Fruit fly (Drosophila melanogaster) whole organism, prepupa: ENCODE results near the gene Snx3.
A peak's percentile ranks its signal among the peaks of the same experiment; 100 is the strongest.

ENCODE experiments used
- Blimp-1 ChIP-seq: fragments of 200-800 bp; sonication (Bioruptor generic); optimal IDR thresholded peaks from 3 replicates; lab custom pipeline; 2017; ENCODE audit warnings: missing biosample characterization, missing genetic modification characterization, mild to moderate bottlenecking, moderate library complexity, missing genetic modification reagents
- CG10631 ChIP-seq: fragments of 200-800 bp; sonication (Bioruptor generic); optimal IDR thresholded peaks from 2 replicates; lab custom pipeline; 2016; ENCODE audit warnings: missing biosample characterization, missing genetic modification characterization
- CG11294 ChIP-seq: fragments of 200-800 bp; sonication (Bioruptor generic); IDR thresholded peaks from 2 replicates; pipeline ENCODE4 v1.3.6; 2022; ENCODE audit warnings: missing biosample characterization, missing genetic modification characterization
- CG11762 ChIP-seq: fragments of 200-800 bp; sonication (Bioruptor generic); optimal IDR thresholded peaks from 3 replicates; lab custom pipeline; 2016; ENCODE audit warnings: missing biosample characterization, missing genetic modification characterization; ENCODE audit not compliant: insufficient read depth
- CG11902 ChIP-seq: fragments of 200-800 bp; sonication (Bioruptor generic); optimal IDR thresholded peaks from 3 replicates; lab custom pipeline; 2016; ENCODE audit warnings: missing biosample characterization, missing genetic modification characterization
- CG31627 ChIP-seq: fragments of 200-800 bp; sonication (Bioruptor generic); optimal IDR thresholded peaks from 3 replicates; lab custom pipeline; 2016; ENCODE audit warnings: missing biosample characterization, missing genetic modification characterization
- CG32006 ChIP-seq: fragments of 200-800 bp; sonication (Bioruptor generic); optimal IDR thresholded peaks from 3 replicates; lab custom pipeline; 2017; ENCODE audit warnings: missing biosample characterization, mild to moderate bottlenecking, missing genetic modification characterization
- CG34406 ChIP-seq: fragments of 200-800 bp; sonication (Bioruptor generic); optimal IDR thresholded peaks from 3 replicates; lab custom pipeline; 2016; ENCODE audit warnings: missing biosample characterization, missing genetic modification characterization
- CG3919 ChIP-seq: fragments of 200-800 bp; sonication (Bioruptor generic); optimal IDR thresholded peaks from 3 replicates; lab custom pipeline; 2016; ENCODE audit warnings: missing biosample characterization, missing genetic modification characterization
- CG4318 ChIP-seq: fragments of 200-800 bp; sonication (Bioruptor generic); optimal IDR thresholded peaks from 3 replicates; lab custom pipeline; 2017; ENCODE audit warnings: missing biosample characterization, mild to moderate bottlenecking, missing genetic modification characterization
- CG6792 ChIP-seq: fragments of 200-800 bp; sonication (Bioruptor generic); optimal IDR thresholded peaks from 3 replicates; lab custom pipeline; 2016; ENCODE audit warnings: missing biosample characterization, missing genetic modification characterization
- CG6854 ChIP-seq: fragments of 200-800 bp; sonication (Bioruptor generic); optimal IDR thresholded peaks from 2 replicates; lab custom pipeline; 2017; ENCODE audit warnings: missing biosample characterization, mild to moderate bottlenecking, missing genetic modification characterization
- CG7368 ChIP-seq: fragments of 200-800 bp; sonication (Bioruptor generic); optimal IDR thresholded peaks from 3 replicates; lab custom pipeline; 2016; ENCODE audit warnings: missing biosample characterization, missing genetic modification characterization
- CG8119 ChIP-seq: fragments of 200-800 bp; sonication (Bioruptor generic); IDR thresholded peaks from 3 replicates; pipeline ENCODE4 v1.3.6; 2022; ENCODE audit warnings: missing biosample characterization, missing genetic modification characterization
- CG8319 ChIP-seq: fragments of 200-800 bp; sonication (Bioruptor generic); optimal IDR thresholded peaks from 3 replicates; lab custom pipeline; 2016; ENCODE audit warnings: missing biosample characterization, missing genetic modification characterization
- CG8632 ChIP-seq: fragments of 200-800 bp; sonication (Bioruptor generic); optimal IDR thresholded peaks from 3 replicates; lab custom pipeline; 2016; ENCODE audit warnings: missing biosample characterization, missing genetic modification characterization
- Eip93F ChIP-seq: fragments of 200-800 bp; sonication (Bioruptor generic); optimal IDR thresholded peaks from 2 replicates; lab custom pipeline; 2016; ENCODE audit warnings: missing biosample characterization, mild to moderate bottlenecking, missing genetic modification characterization
- Ets96B ChIP-seq: fragments of 200-800 bp; optimal IDR thresholded peaks from 2 replicates; lab custom pipeline; 2019; ENCODE audit warnings: missing biosample characterization, mild to moderate bottlenecking, missing genetic modification characterization, moderate library complexity
- Lpt ChIP-seq: fragments of 200-800 bp; sonication (Bioruptor generic); optimal IDR thresholded peaks from 3 replicates; lab custom pipeline; 2016; ENCODE audit warnings: missing biosample characterization, missing genetic modification characterization
- OdsH ChIP-seq: fragments of 200-800 bp; sonication (Bioruptor generic); optimal IDR thresholded peaks from 3 replicates; lab custom pipeline; 2016; ENCODE audit warnings: missing biosample characterization, missing genetic modification characterization
- Sox102F ChIP-seq: fragments of 200-800 bp; sonication (Bioruptor generic); optimal IDR thresholded peaks from 2 replicates; lab custom pipeline; 2016; ENCODE audit warnings: missing biosample characterization, mild to moderate bottlenecking, missing genetic modification characterization
- Sox14 ChIP-seq: fragments of 200-800 bp; sonication (Bioruptor generic); optimal IDR thresholded peaks from 3 replicates; lab custom pipeline; 2016; ENCODE audit warnings: missing biosample characterization, missing genetic modification characterization
- achi ChIP-seq: fragments of 200-800 bp; sonication (Bioruptor generic); optimal IDR thresholded peaks from 3 replicates; lab custom pipeline; 2016; ENCODE audit warnings: missing biosample characterization, missing genetic modification characterization
- cyc ChIP-seq: fragments of 200-800 bp; sonication (Bioruptor generic); optimal IDR thresholded peaks from 3 replicates; lab custom pipeline; 2016; ENCODE audit warnings: missing biosample characterization, missing genetic modification characterization
- dsx ChIP-seq: fragments of 200-800 bp; optimal IDR thresholded peaks from 3 replicates; lab custom pipeline; 2019; ENCODE audit warnings: missing biosample characterization, mild to moderate bottlenecking, missing genetic modification characterization, moderate library complexity; ENCODE audit not compliant: poor library complexity, severe bottlenecking
- eg ChIP-seq: fragments of 200-800 bp; sonication (Bioruptor generic); IDR thresholded peaks from 3 replicates; pipeline ENCODE4 v1.3.6; 2022; ENCODE audit warnings: missing biosample characterization, missing genetic modification characterization
- fd59A ChIP-seq: fragments of 200-800 bp; sonication (Bioruptor generic); optimal IDR thresholded peaks from 2 replicates; lab custom pipeline; 2017; ENCODE audit warnings: missing biosample characterization, mild to moderate bottlenecking, missing genetic modification characterization, missing genetic modification reagents
- lz ChIP-seq: fragments of 200-800 bp; sonication (Bioruptor generic); optimal IDR thresholded peaks from 3 replicates; lab custom pipeline; 2016; ENCODE audit warnings: missing biosample characterization, missing genetic modification characterization
- pdm3 ChIP-seq: fragments of 200-800 bp; sonication (Bioruptor generic); optimal IDR thresholded peaks from 3 replicates; lab custom pipeline; 2016; ENCODE audit warnings: missing biosample characterization, missing genetic modification characterization
- salr ChIP-seq, 2 experiments: fragments of 200-800 bp; sonication (Bioruptor generic); optimal IDR thresholded peaks; 3 replicates each; lab custom pipeline; 2016 to 2018; ENCODE audit warnings: missing biosample characterization in 2 of 2, missing genetic modification characterization in 2 of 2, mild to moderate bottlenecking in 1 of 2
- spab ChIP-seq: fragments of 200-800 bp; sonication (Bioruptor generic); optimal IDR thresholded peaks from 2 replicates; lab custom pipeline; 2017; ENCODE audit warnings: missing biosample characterization, mild to moderate bottlenecking, missing genetic modification characterization, missing genetic modification reagents
- ss ChIP-seq, 2 experiments: fragments of 200-800 bp; sonication (Bioruptor generic); optimal IDR thresholded peaks; 2 replicates in 1 of 2; 3 replicates in 1 of 2; lab custom pipeline; 2017 to 2018; ENCODE audit warnings: mild to moderate bottlenecking in 2 of 2, missing biosample characterization in 2 of 2, missing genetic modification characterization in 2 of 2, moderate library complexity in 1 of 2

Gene Snx3

DNA sequence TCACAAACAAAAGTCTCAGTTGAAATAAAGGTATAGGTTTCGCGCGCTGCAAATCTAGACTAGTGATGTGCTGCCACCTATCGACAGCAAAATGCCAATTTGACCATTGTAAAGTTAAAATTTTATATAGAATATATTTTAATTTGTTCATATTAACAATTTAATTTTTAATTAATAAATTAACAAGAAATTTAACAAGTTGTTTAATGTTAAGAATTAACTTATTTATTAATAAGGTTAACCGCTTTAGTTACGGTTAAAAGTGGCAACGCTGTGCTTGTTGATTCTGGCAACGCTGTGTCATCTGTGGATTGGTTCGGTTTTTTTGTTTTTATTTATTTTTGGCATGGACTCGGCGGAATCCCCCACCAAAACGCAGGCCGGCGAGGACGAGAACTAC, 2.5 kb downstream of the Snx3 start, which contains the start of gene Not10 (continued):
- TF ChIP-seq CG3919: no peak
- peak; percentile 58 for TF ChIP-seq Eip93F (GFP tag; lab: Kevin White, UChicago)
- no peak for TF ChIP-seq Sox102F (GFP tag; lab: Kevin White, UChicago)

DNA sequence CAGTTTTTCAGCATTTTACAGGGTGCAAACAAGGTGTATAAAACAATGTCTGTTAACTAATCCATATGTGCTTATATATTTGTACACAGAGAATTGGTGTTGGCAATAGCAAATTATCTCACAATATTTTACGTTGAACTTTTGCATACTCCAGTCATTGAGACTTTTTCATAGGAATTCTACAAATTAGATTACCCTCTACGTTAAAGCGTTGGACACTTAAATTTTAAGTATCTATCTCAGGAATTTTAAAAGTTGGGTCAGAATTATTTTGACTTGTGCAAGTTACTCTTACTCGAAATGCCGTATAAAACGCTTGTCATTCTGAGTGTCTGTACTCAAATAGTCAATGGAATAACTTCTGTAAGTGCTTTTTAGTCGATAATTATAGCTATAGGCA, 5.2 kb downstream of the Snx3 start, which contains the start of gene CG18530:
Gene CG18530, plus strand, starts transcription at position 301 of the 400 bp plus-strand sequence.
- TF ChIP-seq fd59A: no peak
- no peak for TF ChIP-seq CG32006 (GFP tag; lab: Kevin White, UChicago)
- TF ChIP-seq CG7368 (GFP tag; lab: Kevin White, UChicago): no peak
- TF ChIP-seq CG11762: no peak
- TF ChIP-seq eg (GFP tag; lab: Robert Waterston, UW): no peak
- no peak for TF ChIP-seq CG8632 (GFP tag; lab: Kevin White, UChicago)
- no peak for TF ChIP-seq Blimp-1 (GFP tag; lab: Kevin White, UChicago)
- no peak for TF ChIP-seq CG4318
- TF ChIP-seq ss (GFP tag; optimal IDR thresholded peaks at IDR 0.05; lab: Kevin White, UChicago): no peak
- TF ChIP-seq CG8119 (GFP tag; lab: Robert Waterston, UW): no peak
- TF ChIP-seq CG11294: no peak
- no peak for TF ChIP-seq dsx
- no peak for TF ChIP-seq OdsH (GFP tag; lab: Kevin White, UChicago)

dm6 chr3R:12634617-12635016, 6.8 kb downstream of the Snx3 start, which contains the start of gene CG11598:
TSS of gene CG11598 (plus strand) at chr3R:12634917.
- TF ChIP-seq Ets96B (tag; lab: Kevin White, UChicago) (no peak), Sox14 (no peak), cyc (GFP tag; lab: Kevin White, UChicago) (no peak), pdm3 (no peak), spab (GFP tag; lab: Kevin White, UChicago) (no peak), CG11762 (no peak), Sox102F (GFP tag; lab: Kevin White, UChicago) (no peak), CG11902 (no peak), CG10631 (GFP tag; lab: Kevin White, UChicago) (no peak), Blimp-1 (GFP tag; lab: Kevin White, UChicago) (no peak)

dm6 chr3R:12636240-12636639, 8.4 kb downstream of the Snx3 start, which contains the start of gene CG11600:
TSS of gene CG11600 (plus strand) at chr3R:12636540.
- TF ChIP-seq CG8632 (GFP tag; lab: Kevin White, UChicago): no peak
- TF ChIP-seq cyc (GFP tag; lab: Kevin White, UChicago): no peak
- TF ChIP-seq CG8119 (GFP tag; lab: Robert Waterston, UW): no peak
- no peak for TF ChIP-seq CG34406
- no peak for TF ChIP-seq CG6854 (GFP tag; lab: Kevin White, UChicago)
- TF ChIP-seq spab (GFP tag; lab: Kevin White, UChicago): no peak
- no peak for TF ChIP-seq achi (GFP tag; lab: Kevin White, UChicago)
- no peak for TF ChIP-seq salr (GFP tag; optimal IDR thresholded peaks at IDR 0.05; lab: Kevin White, UChicago)
- TF ChIP-seq CG31627 (GFP tag; lab: Kevin White, UChicago): no peak
- TF ChIP-seq lz (GFP tag; lab: Kevin White, UChicago): no peak
- no peak for TF ChIP-seq CG6792

DNA sequence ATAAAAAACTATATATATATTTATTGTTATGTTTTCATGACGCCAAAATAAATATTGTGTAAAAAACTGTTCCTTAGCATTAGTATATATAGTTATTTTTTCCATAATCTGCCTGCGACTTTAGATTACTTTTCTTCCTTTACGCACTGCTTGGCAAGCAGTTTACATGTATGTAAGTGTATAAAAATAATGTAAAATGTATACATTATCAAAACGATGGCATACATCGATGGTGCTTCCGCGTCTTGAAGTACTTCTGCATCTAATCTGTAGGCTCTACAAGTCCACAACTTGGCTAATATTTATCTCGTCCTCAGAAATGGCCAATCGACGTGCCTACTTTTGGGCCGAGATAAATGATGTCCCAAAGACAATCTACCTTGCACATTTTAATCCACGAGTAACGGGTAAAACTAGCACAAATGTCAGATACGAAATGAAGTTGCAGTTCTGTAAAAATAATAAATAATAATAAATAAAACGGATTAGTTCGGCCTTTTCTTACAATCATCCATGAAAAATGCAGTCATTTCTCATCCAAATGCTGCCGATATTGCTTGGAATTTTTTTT, 10.2 kb downstream of the Snx3 start, which contains the start of gene CG11608:
Gene CG11608, plus strand, starts transcription at position 521 of the 571 bp plus-strand sequence.
- TF ChIP-seq CG4318 (no peak), CG8319 (GFP tag; lab: Kevin White, UChicago) (peak; percentile 61)

DNA sequence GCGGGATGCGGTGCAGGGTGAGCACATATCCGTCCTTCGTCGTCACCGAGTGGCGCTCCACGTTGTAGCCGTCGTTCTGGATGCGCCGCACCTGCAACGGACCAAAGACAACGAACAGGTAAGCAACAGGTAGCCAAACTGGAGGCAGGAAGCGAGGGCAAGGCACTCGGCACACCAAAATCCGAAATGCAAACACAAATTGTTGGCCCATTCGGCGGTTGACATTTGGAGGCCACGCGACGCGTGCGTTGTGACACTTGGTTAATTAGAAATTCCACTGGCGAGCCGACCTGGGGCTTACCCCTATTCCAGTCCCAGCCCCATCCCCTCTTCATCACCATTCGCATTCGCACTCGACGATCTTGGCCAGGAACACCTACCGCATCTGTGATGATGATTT, 13.8 kb downstream of the Snx3 start:
- TF ChIP-seq dsx (no peak), Ets96B (tag; lab: Kevin White, UChicago) (no peak), Sox14 (no peak), Lpt (no peak), CG31627 (GFP tag; lab: Kevin White, UChicago) (no peak), Blimp-1 (GFP tag; lab: Kevin White, UChicago) (no peak)
